Worm (Caenorhabditis elegans) whole organism, early embryonic: Measurements from ENCODE around the gene clec-204.

ENCODE experiments used
- B0310.2 ChIP-seq: sonication (generic microtip); optimal IDR thresholded peaks from 2 replicates; lab custom pipeline; 2016; ENCODE audit warnings: mild to moderate bottlenecking, missing genetic modification characterization, missing compliant biosample characterization
- aly-1 ChIP-seq: sonication (generic microtip); optimal IDR thresholded peaks from 2 replicates; lab custom pipeline; 2016; ENCODE audit warnings: missing genetic modification characterization, missing compliant biosample characterization
- ama-1 ChIP-seq: fragments of 150-350 bp; optimal IDR thresholded peaks from 2 replicates; lab custom pipeline; 2014
- ceh-36 ChIP-seq: sonication (generic microtip); optimal IDR thresholded peaks from 2 replicates; lab custom pipeline; 2016; ENCODE audit warnings: missing genetic modification characterization, inconsistent platforms, missing compliant biosample characterization
- flt-1 ChIP-seq: fragments of 200-800 bp; sonication (Bioruptor generic); IDR thresholded peaks from 2 replicates; pipeline ENCODE4 v1.3.6; 2022; ENCODE audit warnings: missing genetic modification characterization, missing compliant biosample characterization
- tbx-11 ChIP-seq: fragments of 200-800 bp; sonication (Bioruptor generic); IDR thresholded peaks from 2 replicates; pipeline ENCODE4 v1.3.6; 2022; ENCODE audit warnings: missing genetic modification characterization, missing compliant biosample characterization
- tbx-37 ChIP-seq: fragments of 200-800 bp; sonication (Bioruptor generic); conservative IDR thresholded peaks from 2 replicates; pipeline ENCODE4 v1.3.6; 2022; ENCODE audit warnings: missing genetic modification reagents, missing genetic modification characterization, missing compliant biosample characterization

DNA sequence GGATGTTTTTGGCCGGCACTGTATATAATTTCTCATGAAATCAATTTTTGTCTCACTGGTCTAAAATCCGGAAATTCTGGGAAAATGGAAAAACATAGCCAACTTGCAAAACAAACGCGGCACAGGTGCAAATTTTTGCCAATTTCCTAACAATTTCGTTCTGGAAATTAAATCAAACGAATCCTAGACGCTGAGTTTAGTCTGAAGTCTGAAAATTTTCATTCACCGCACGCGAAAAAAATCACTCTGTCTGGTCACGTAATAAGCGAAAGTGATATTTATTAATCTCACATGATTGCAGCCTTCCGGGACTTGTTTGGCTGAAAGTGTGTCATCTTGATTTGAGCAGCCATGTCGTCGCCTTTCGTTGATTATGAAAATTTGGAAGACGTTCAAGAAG lies 40.1 kb upstream of the clec-204 start, which contains the start of gene srw-103:
- TF ChIP-seq ama-1 (lab: Kevin White, UChicago) (no peak), aly-1 (tag; lab: Kevin White, UChicago) (no peak), B0310.2 (tag; lab: Kevin White, UChicago) (no peak), tbx-37 (GFP tag; lab: Robert Waterston, UW) (no peak), flt-1 (GFP tag; lab: Robert Waterston, UW) (no peak), ceh-36 (tag; lab: Kevin White, UChicago) (no peak), tbx-11 (no peak)
